Worm (Caenorhabditis elegans): ENCODE results near the gene trr-1.

DNA sequence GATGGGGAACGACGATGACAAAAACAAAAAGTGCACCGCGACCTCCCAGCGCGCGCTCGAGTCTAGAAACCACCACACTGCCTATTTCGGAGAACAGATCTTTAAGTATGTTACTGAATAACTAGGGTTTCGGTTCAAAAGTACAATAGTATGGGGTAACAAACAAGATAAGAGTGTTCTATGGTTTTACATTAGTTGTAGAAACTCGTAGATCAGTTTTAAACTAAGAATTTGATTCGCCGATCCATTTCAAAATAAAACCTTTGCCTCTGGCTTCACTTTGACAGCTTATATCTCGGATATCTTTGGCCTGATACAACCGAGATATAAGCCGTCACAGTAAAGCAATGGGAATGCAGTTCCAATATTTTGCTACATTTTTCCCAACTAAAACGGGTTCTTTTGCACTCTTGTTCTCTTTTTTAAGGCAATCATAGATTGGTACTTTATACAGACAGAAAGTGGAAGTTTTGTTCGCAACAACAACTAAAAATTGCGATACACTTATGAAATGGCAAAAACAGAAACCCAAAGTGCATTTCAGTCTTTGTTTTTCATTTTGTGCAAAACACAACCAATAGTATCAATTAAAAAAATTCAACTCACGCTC, 59.3 kb downstream of the trr-1 start:
- TF ChIP-seq ets-7 (tag; optimal IDR thresholded peaks at IDR 0.05) (no peak), ama-1 (optimal IDR thresholded peaks at IDR 0.05) (no peak), sea-1 (GFP tag; conservative IDR thresholded peaks at IDR 0.05) (no peak), scrt-1 (GFP tag; IDR thresholded peaks at IDR 0.05) (no peak), flt-1 (GFP tag; IDR thresholded peaks at IDR 0.05) (no peak), tbx-11 (GFP tag; IDR thresholded peaks at IDR 0.05) (no peak), pes-1 (GFP tag; IDR thresholded peaks at IDR 0.05) (no peak)

Measured in whole organism, early embryonic.